Worm (Caenorhabditis elegans) whole organism, L1 larva: ENCODE results near the gene decr-1.2.

Experiments used
- C04F5.9 ChIP-seq: sonication (generic microtip); optimal IDR thresholded peaks from 2 replicates; lab custom pipeline; 2016; ENCODE audit warnings: missing genetic modification characterization, missing compliant biosample characterization
- C16A3.4 ChIP-seq: fragments of 150-350 bp; optimal IDR thresholded peaks from 2 replicates; lab custom pipeline; 2014; ENCODE audit warnings: missing biosample characterization, missing genetic modification characterization
- F16B12.6 ChIP-seq: fragments of 150-350 bp; optimal IDR thresholded peaks from 2 replicates; lab custom pipeline; 2014; ENCODE audit warnings: missing biosample characterization, missing genetic modification characterization
- aly-2 ChIP-seq: fragments of 150-350 bp; optimal IDR thresholded peaks from 2 replicates; lab custom pipeline; 2014; ENCODE audit warnings: missing biosample characterization, missing genetic modification characterization
- ceh-88 ChIP-seq: fragments of 200-800 bp; sonication (Bioruptor generic); IDR thresholded peaks from 2 replicates; pipeline ENCODE4 v1.3.6; 2022; ENCODE audit warnings: missing genetic modification characterization, missing compliant biosample characterization
- ceh-90 ChIP-seq: sonication (generic microtip); optimal IDR thresholded peaks from 2 replicates; lab custom pipeline; 2016; ENCODE audit warnings: missing genetic modification characterization, missing compliant biosample characterization
- dpl-1 ChIP-seq, 3 experiments: fragments of 150-350 bp in 2 of 3; sonication (generic microtip) in 1 of 3; optimal IDR thresholded peaks; 2 replicates each; lab custom pipeline; 2014 to 2017; ENCODE audit warnings: missing biosample characterization in 3 of 3, missing genetic modification characterization in 3 of 3, missing genetic modification reagents in 3 of 3
- efl-1 ChIP-seq, 4 experiments: fragments of 150-350 bp; optimal IDR thresholded peaks in 3 of 4; peaks in 1 of 4; 1 replicate in 1 of 4; 2 replicates in 3 of 4; lab custom pipeline; 2014; ENCODE audit warnings: missing biosample characterization in 2 of 4, missing genetic modification characterization in 2 of 4, missing genetic modification reagents in 2 of 4
- efl-3 ChIP-seq: fragments of 200-800 bp; sonication (Bioruptor generic); optimal IDR thresholded peaks from 2 replicates; lab custom pipeline; 2018; ENCODE audit warnings: mild to moderate bottlenecking, missing genetic modification characterization, missing compliant biosample characterization
- egl-13 ChIP-seq: sonication (generic microtip); optimal IDR thresholded peaks from 2 replicates; lab custom pipeline; 2016; ENCODE audit warnings: missing genotype, missing genetic modification reagents, missing genetic modification characterization, missing compliant biosample characterization
- fkh-10 ChIP-seq: sonication (generic microtip); optimal IDR thresholded peaks from 2 replicates; lab custom pipeline; 2017; ENCODE audit warnings: missing biosample characterization, missing genetic modification reagents, missing genetic modification characterization
- fkh-4 ChIP-seq: sonication (generic microtip); optimal IDR thresholded peaks from 2 replicates; lab custom pipeline; 2016; ENCODE audit warnings: missing compliant biosample characterization, missing genetic modification characterization, borderline replicate concordance
- fkh-8 ChIP-seq: sonication (generic microtip); optimal IDR thresholded peaks from 2 replicates; lab custom pipeline; 2016; ENCODE audit warnings: mild to moderate bottlenecking, missing genetic modification characterization, missing compliant biosample characterization
- fos-1 ChIP-seq: fragments of 150-350 bp; optimal IDR thresholded peaks from 2 replicates; lab custom pipeline; 2014; ENCODE audit warnings: missing biosample characterization, missing genetic modification characterization
- hlh-4 ChIP-seq: sonication (generic microtip); optimal IDR thresholded peaks from 2 replicates; lab custom pipeline; 2016; ENCODE audit warnings: mild to moderate bottlenecking, missing genetic modification characterization, missing compliant biosample characterization
- hpl-2 ChIP-seq: fragments of 150-350 bp; optimal IDR thresholded peaks from 2 replicates; lab custom pipeline; 2014; ENCODE audit warnings: missing biosample characterization, missing genetic modification reagents, missing genetic modification characterization
- isw-1 ChIP-seq: fragments of 200-800 bp; sonication (Bioruptor generic); IDR thresholded peaks from 2 replicates; pipeline ENCODE4 v1.3.6; 2022; ENCODE audit warnings: missing genetic modification characterization, missing compliant biosample characterization
- lin-15B ChIP-seq: fragments of 150-350 bp; sonication (generic microtip); optimal IDR thresholded peaks from 3 replicates; lab custom pipeline; 2014; ENCODE audit warnings: missing biosample characterization, missing genetic modification characterization
- lsy-2 ChIP-seq, 2 experiments: fragments of 150-350 bp; optimal IDR thresholded peaks; 2 replicates each; lab custom pipeline; 2014; ENCODE audit warnings: missing biosample characterization in 2 of 2, missing genetic modification characterization in 2 of 2
- mdl-1 ChIP-seq, 2 experiments: fragments of 150-350 bp; optimal IDR thresholded peaks; 2 replicates each; lab custom pipeline; 2014 to 2017; ENCODE audit warnings: missing biosample characterization in 2 of 2, missing genetic modification characterization in 2 of 2, inconsistent platforms in 1 of 2
- mep-1 ChIP-seq: fragments of 150-350 bp; optimal IDR thresholded peaks from 2 replicates; lab custom pipeline; 2014; ENCODE audit warnings: missing biosample characterization, missing genetic modification characterization
- nhr-12 ChIP-seq: sonication (generic microtip); optimal IDR thresholded peaks from 2 replicates; lab custom pipeline; 2017; ENCODE audit warnings: missing biosample characterization, missing genetic modification characterization
- nhr-19 ChIP-seq: fragments of 200-800 bp; sonication (Bioruptor generic); conservative IDR thresholded peaks from 2 replicates; pipeline ENCODE4 v1.3.6; 2022; ENCODE audit warnings: missing genetic modification characterization, missing compliant biosample characterization
- nhr-28 ChIP-seq: fragments of 150-350 bp; optimal IDR thresholded peaks from 2 replicates; lab custom pipeline; 2014; ENCODE audit warnings: missing biosample characterization, missing genetic modification characterization
- nhr-47 ChIP-seq: sonication (generic microtip); optimal IDR thresholded peaks from 2 replicates; lab custom pipeline; 2016; ENCODE audit warnings: mild to moderate bottlenecking, missing genetic modification characterization, moderate library complexity, missing compliant biosample characterization
- nhr-77 ChIP-seq: fragments of 150-350 bp; optimal IDR thresholded peaks from 2 replicates; lab custom pipeline; 2014; ENCODE audit warnings: missing biosample characterization, missing genetic modification characterization
- pag-3 ChIP-seq: sonication (generic microtip); optimal IDR thresholded peaks from 2 replicates; lab custom pipeline; 2017; ENCODE audit warnings: missing genetic modification characterization, mild to moderate bottlenecking, missing compliant biosample characterization, antibody characterized with exemption, borderline replicate concordance; ENCODE audit not compliant: insufficient read depth
- pqm-1 ChIP-seq: sonication (generic microtip); optimal IDR thresholded peaks from 3 replicates; lab custom pipeline; 2017; ENCODE audit warnings: missing biosample characterization, missing genetic modification characterization
- rnt-1 ChIP-seq: sonication (generic microtip); optimal IDR thresholded peaks from 2 replicates; lab custom pipeline; 2016; ENCODE audit warnings: mild to moderate bottlenecking, missing genetic modification characterization, moderate library complexity, missing compliant biosample characterization
- snu-23 ChIP-seq: sonication (generic microtip); optimal IDR thresholded peaks from 2 replicates; lab custom pipeline; 2016; ENCODE audit warnings: missing genetic modification characterization, missing compliant biosample characterization
- sup-37 ChIP-seq: fragments of 200-800 bp; sonication (Bioruptor generic); optimal IDR thresholded peaks from 2 replicates; lab custom pipeline; 2018; ENCODE audit warnings: mild to moderate bottlenecking, missing genetic modification characterization, missing compliant biosample characterization
- swsn-7 ChIP-seq: sonication (generic microtip); optimal IDR thresholded peaks from 2 replicates; lab custom pipeline; 2016; ENCODE audit warnings: missing genetic modification characterization, missing compliant biosample characterization
- tlp-1 ChIP-seq: fragments of 150-350 bp; optimal IDR thresholded peaks from 2 replicates; lab custom pipeline; 2014; ENCODE audit warnings: missing biosample characterization, missing genetic modification characterization
- unc-130 ChIP-seq: fragments of 150-350 bp; optimal IDR thresholded peaks from 2 replicates; lab custom pipeline; 2017; ENCODE audit warnings: missing biosample characterization, missing genetic modification characterization, inconsistent platforms
- unc-62 ChIP-seq: fragments of 150-350 bp; optimal IDR thresholded peaks from 2 replicates; lab custom pipeline; 2014; ENCODE audit warnings: missing biosample characterization, missing genetic modification reagents, missing genetic modification characterization
- unc-86 ChIP-seq: sonication (generic microtip); optimal IDR thresholded peaks from 2 replicates; lab custom pipeline; 2016; ENCODE audit warnings: missing genetic modification characterization, missing compliant biosample characterization
- unc-98 ChIP-seq: fragments of 200-800 bp; sonication (Bioruptor generic); IDR thresholded peaks from 2 replicates; pipeline ENCODE4 v1.3.6; 2022; ENCODE audit warnings: missing genetic modification characterization, missing compliant biosample characterization
- vab-15 ChIP-seq: sonication (generic microtip); optimal IDR thresholded peaks from 2 replicates; lab custom pipeline; 2017; ENCODE audit warnings: missing genotype, mild to moderate bottlenecking, missing genetic modification characterization, missing compliant biosample characterization
- xbp-1 ChIP-seq: sonication (generic microtip); optimal IDR thresholded peaks from 2 replicates; lab custom pipeline; 2016; ENCODE audit warnings: missing genetic modification characterization, missing compliant biosample characterization
- zag-1 ChIP-seq: fragments of 150-350 bp; optimal IDR thresholded peaks from 2 replicates; lab custom pipeline; 2014; ENCODE audit warnings: missing biosample characterization, missing genetic modification characterization
- ztf-4 ChIP-seq: fragments of 150-350 bp; optimal IDR thresholded peaks from 2 replicates; lab custom pipeline; 2014; ENCODE audit warnings: missing biosample characterization, missing genetic modification characterization

decr-1.2 gene

ce11 chrII:8569038-8569977, 23.9 kb downstream of the decr-1.2 start, which contains the start of the genes col-38 and rpl-5 (continued):
- TF ChIP-seq lin-15B (tag; lab: Kevin White, UChicago): peak; percentile 94
- peak; percentile 79 for TF ChIP-seq ceh-88 (GFP tag; lab: Robert Waterston, UW)
- peak; percentile 79 for TF ChIP-seq unc-86 (tag; lab: Kevin White, UChicago)
- TF ChIP-seq xbp-1 (tag; lab: Kevin White, UChicago): peak; percentile 95

DNA sequence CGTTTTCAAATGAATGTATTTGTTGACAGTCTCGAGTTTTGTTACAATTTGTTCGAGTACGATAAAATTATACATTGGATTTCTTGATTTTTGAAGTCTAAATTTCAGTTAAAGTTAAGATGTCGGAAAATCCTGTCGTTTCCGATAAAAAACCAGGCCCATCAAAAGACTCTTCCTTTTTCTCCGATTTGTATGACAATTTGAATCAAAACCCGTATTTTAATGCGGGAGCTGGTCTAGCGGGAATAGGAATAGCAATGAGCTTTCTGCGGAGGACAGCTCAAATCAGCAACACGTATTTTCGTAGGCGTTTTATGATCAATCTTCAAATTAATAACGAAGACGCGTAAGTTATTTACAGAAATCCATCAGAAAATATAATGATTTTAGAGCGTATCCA, 25.6 kb downstream of the decr-1.2 start, which contains the start of gene bcs-1:
Gene bcs-1 (plus strand): TSS at position 109 of the 400 bp plus-strand sequence.
- peak in 1 of 2 experiments; percentile 53 for TF ChIP-seq lsy-2 (tag; optimal IDR thresholded peaks at IDR 0.05; lab: Kevin White, UChicago)
- no peak for TF ChIP-seq fkh-8 (tag; lab: Kevin White, UChicago)
- TF ChIP-seq efl-1 (optimal IDR thresholded peaks at IDR 0.05; lab: Kevin White, UChicago): no peak
- TF ChIP-seq efl-1 (GFP tag; optimal IDR thresholded peaks at IDR 0.05 in 1 of 2; lab: Kevin White, UChicago): peak in 1 of 2 experiments; percentile 77

- TF ChIP-seq ztf-4 (tag; lab: Kevin White, UChicago): no peak
- TF ChIP-seq aly-2 (tag; lab: Kevin White, UChicago): no peak
- no peak for TF ChIP-seq swsn-7 (tag; lab: Kevin White, UChicago)
- TF ChIP-seq unc-62: no peak
- no peak for TF ChIP-seq fkh-4 (tag; lab: Kevin White, UChicago)
- no peak for TF ChIP-seq nhr-47 (tag; lab: Kevin White, UChicago)
- no peak for TF ChIP-seq mdl-1 (tag; optimal IDR thresholded peaks at IDR 0.05; lab: Kevin White, UChicago)
- no peak for TF ChIP-seq ceh-88 (GFP tag; lab: Robert Waterston, UW)
- no peak for TF ChIP-seq pag-3 (tag; lab: Kevin White, UChicago)
- TF ChIP-seq rnt-1: no peak
- TF ChIP-seq lin-15B (tag; lab: Kevin White, UChicago): no peak
- no peak for TF ChIP-seq zag-1 (tag; lab: Kevin White, UChicago)
- no peak for TF ChIP-seq fkh-10
- TF ChIP-seq nhr-19 (GFP tag; lab: Robert Waterston, UW): no peak
- no peak for TF ChIP-seq C04F5.9 (tag; lab: Kevin White, UChicago)
These were observed 27.6 kb downstream of the decr-1.2 start, which contains the start of gene F54C9.7 for ce11 chrII:8573044-8573443. F54C9.7 (plus strand) TSS chrII:8573344.

DNA sequence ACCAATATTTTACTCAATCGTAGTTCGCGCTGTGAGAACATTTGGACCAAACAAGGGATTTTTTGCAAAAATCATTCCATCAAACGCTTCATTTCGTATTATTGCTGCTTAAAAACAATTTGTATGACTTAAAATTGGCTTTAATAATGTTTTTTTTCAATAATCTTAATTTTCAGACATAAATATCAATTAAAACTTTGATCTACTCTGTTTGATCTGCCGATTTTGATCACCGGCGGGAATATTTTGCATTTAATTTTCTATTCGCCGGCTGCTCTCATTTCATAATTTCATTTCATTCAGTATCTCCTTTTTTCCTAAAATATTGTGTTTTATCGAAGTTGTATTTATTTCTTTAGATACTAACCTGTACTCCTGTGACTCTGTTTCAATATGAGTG, 29.8 kb downstream of the decr-1.2 start, which contains the start of gene puf-5:
Gene puf-5 (plus strand): TSS at position 358 of the 400 bp plus-strand sequence.
- TF ChIP-seq dpl-1 (GFP tag; optimal IDR thresholded peaks at IDR 0.05; lab: Kevin White, UChicago): no peak
- no peak for TF ChIP-seq hpl-2
- no peak for TF ChIP-seq egl-13 (tag; lab: Kevin White, UChicago)
- no peak for TF ChIP-seq tlp-1
- TF ChIP-seq rnt-1: no peak
- TF ChIP-seq unc-130 (tag; lab: Kevin White, UChicago): no peak
- no peak for TF ChIP-seq mep-1 (tag; lab: Kevin White, UChicago)
- TF ChIP-seq nhr-28 (tag; lab: Kevin White, UChicago): no peak
- no peak for TF ChIP-seq nhr-19 (GFP tag; lab: Robert Waterston, UW)
- TF ChIP-seq fkh-8 (tag; lab: Kevin White, UChicago): no peak

- no peak for TF ChIP-seq fos-1 (tag; lab: Kevin White, UChicago)
- peak; percentile 33 for TF ChIP-seq C16A3.4
- TF ChIP-seq hlh-4 (tag; lab: Kevin White, UChicago): no peak
- TF ChIP-seq nhr-47 (tag; lab: Kevin White, UChicago): no peak
- no peak for TF ChIP-seq ceh-90 (tag; lab: Kevin White, UChicago)
- TF ChIP-seq vab-15 (tag; lab: Kevin White, UChicago): no peak
- TF ChIP-seq pqm-1 (tag; lab: Kevin White, UChicago): no peak
- peak; percentile 1 for TF ChIP-seq F16B12.6 (tag; lab: Kevin White, UChicago)
- no peak for TF ChIP-seq efl-3 (GFP tag; lab: Kevin White, UChicago)
- TF ChIP-seq lsy-2 (tag; optimal IDR thresholded peaks at IDR 0.05; lab: Kevin White, UChicago): peak in 1 of 2 experiments; percentile 66
- no peak for TF ChIP-seq nhr-77 (tag; lab: Kevin White, UChicago)
- no peak for TF ChIP-seq fkh-10
- TF ChIP-seq snu-23 (GFP tag; lab: Kevin White, UChicago): peak; percentile 10
- TF ChIP-seq unc-98 (GFP tag; lab: Robert Waterston, UW): no peak
- TF ChIP-seq nhr-12 (tag; lab: Kevin White, UChicago): no peak
- no peak for TF ChIP-seq fkh-4 (tag; lab: Kevin White, UChicago)
- no peak for TF ChIP-seq isw-1
- no peak for TF ChIP-seq sup-37 (GFP tag; lab: Kevin White, UChicago)
- no peak for TF ChIP-seq xbp-1 (tag; lab: Kevin White, UChicago)
These were observed 32.2 kb downstream of the decr-1.2 start, which contains the start of gene F54C9.9 for ce11 chrII:8577509-8578099. F54C9.9 (plus strand) TSS chrII:8578049.
